Fruit fly (Drosophila melanogaster): ENCODE data around the gene CG7341.

dm6 chr3L:18121889-18122288 lies 9.1 kb downstream of the CG7341 start, which contains the start of gene CG42853:
- TF ChIP-seq bab1 (GFP tag; optimal IDR thresholded peaks at IDR 0.05) (no peak), CG11617 (GFP tag; optimal IDR thresholded peaks at IDR 0.05) (no peak), Mnt (GFP tag; optimal IDR thresholded peaks at IDR 0.05) (no peak), kay (GFP tag; ENCODE audit: borderline replicate concordance) (no peak), CG7101 (tag; optimal IDR thresholded peaks at IDR 0.05) (no peak)
